Fruit fly (Drosophila melanogaster) whole organism, embryonic: ENCODE results near the gene Mkp3.

Experiments
- BEAF-32 ChIP-seq: fragments of 200-800 bp; sonication (Bioruptor generic); optimal IDR thresholded peaks from 3 replicates; lab custom pipeline; 2017; ENCODE audit warnings: missing biosample characterization, missing genetic modification characterization, mild to moderate bottlenecking, moderate library complexity, missing genetic modification reagents
- CG10543 ChIP-seq: fragments of 200-800 bp; sonication (Bioruptor generic); optimal IDR thresholded peaks from 3 replicates; lab custom pipeline; 2017; ENCODE audit warnings: missing biosample characterization, mild to moderate bottlenecking, missing genetic modification characterization, moderate library complexity
- CG11695 ChIP-seq: fragments of 200-800 bp; sonication (Bioruptor generic); IDR thresholded peaks from 3 replicates; pipeline ENCODE4 v1.3.6; 2022; ENCODE audit warnings: missing biosample characterization, missing genetic modification characterization
- CG13123 ChIP-seq: fragments of 200-800 bp; sonication (Bioruptor generic); optimal IDR thresholded peaks from 2 replicates; lab custom pipeline; 2016; ENCODE audit warnings: missing biosample characterization, missing genetic modification characterization
- CG13424 ChIP-seq: fragments of 200-800 bp; sonication (Bioruptor generic); optimal IDR thresholded peaks from 2 replicates; lab custom pipeline; 2019; ENCODE audit warnings: missing biosample characterization, mild to moderate bottlenecking, missing genetic modification characterization, moderate library complexity
- CG13624 ChIP-seq: fragments of 200-800 bp; sonication (Bioruptor generic); optimal IDR thresholded peaks from 2 replicates; lab custom pipeline; 2016; ENCODE audit warnings: missing biosample characterization, missing genetic modification characterization
- CG14710 ChIP-seq: fragments of 200-800 bp; sonication (Bioruptor generic); optimal IDR thresholded peaks from 3 replicates; lab custom pipeline; 2019; ENCODE audit warnings: missing biosample characterization, mild to moderate bottlenecking, missing genetic modification characterization, moderate library complexity
- CG1647 ChIP-seq: fragments of 200-800 bp; sonication (Bioruptor generic); optimal IDR thresholded peaks from 3 replicates; lab custom pipeline; 2016; ENCODE audit warnings: missing biosample characterization, missing genetic modification characterization
- CG17328 ChIP-seq: fragments of 200-800 bp; sonication (Bioruptor generic); IDR thresholded peaks from 2 replicates; pipeline ENCODE4 v1.3.6; 2022; ENCODE audit warnings: missing biosample characterization, missing genetic modification characterization
- CG18619 ChIP-seq: fragments of 200-800 bp; sonication (Bioruptor generic); optimal IDR thresholded peaks from 3 replicates; lab custom pipeline; 2017; ENCODE audit warnings: missing biosample characterization, mild to moderate bottlenecking, missing genetic modification characterization
- CG32532 ChIP-seq: fragments of 200-800 bp; sonication (Bioruptor generic); IDR thresholded peaks from 2 replicates; pipeline ENCODE4 v1.3.6; 2022; ENCODE audit warnings: missing biosample characterization, missing genetic modification characterization
- CG34224 ChIP-seq: fragments of 200-800 bp; sonication (Bioruptor generic); IDR thresholded peaks from 3 replicates; pipeline ENCODE4 v1.3.6; 2022; ENCODE audit warnings: missing biosample characterization, missing genetic modification characterization; ENCODE audit not compliant: partially characterized antibody
- CG34376 ChIP-seq: fragments of 200-800 bp; sonication (Bioruptor generic); optimal IDR thresholded peaks from 2 replicates; lab custom pipeline; 2018; ENCODE audit warnings: missing biosample characterization, mild to moderate bottlenecking, missing genetic modification characterization
- CG4617 ChIP-seq: fragments of 200-800 bp; sonication (Bioruptor generic); optimal IDR thresholded peaks from 3 replicates; lab custom pipeline; 2016; ENCODE audit warnings: missing biosample characterization, missing genetic modification characterization, borderline replicate concordance
- CG6272 ChIP-seq: fragments of 200-800 bp; sonication (Bioruptor generic); IDR thresholded peaks from 2 replicates; pipeline ENCODE4 v1.3.6; 2022; ENCODE audit warnings: missing biosample characterization, missing genetic modification characterization
- CG6813 ChIP-seq: fragments of 200-800 bp; sonication (Bioruptor generic); optimal IDR thresholded peaks from 2 replicates; lab custom pipeline; 2017; ENCODE audit warnings: missing biosample characterization, missing genetic modification characterization, mild to moderate bottlenecking, moderate library complexity, missing genetic modification reagents
- CG7987 ChIP-seq: fragments of 200-800 bp; sonication (Bioruptor generic); optimal IDR thresholded peaks from 2 replicates; lab custom pipeline; 2018; ENCODE audit warnings: missing biosample characterization, mild to moderate bottlenecking, missing genetic modification characterization, moderate library complexity
- CG9797 ChIP-seq: fragments of 200-800 bp; sonication (Bioruptor generic); optimal IDR thresholded peaks from 3 replicates; lab custom pipeline; 2018; ENCODE audit warnings: missing biosample characterization, mild to moderate bottlenecking, missing genetic modification characterization
- D19A ChIP-seq: fragments of 200-800 bp; optimal IDR thresholded peaks from 3 replicates; lab custom pipeline; 2019; ENCODE audit warnings: missing biosample characterization, mild to moderate bottlenecking, missing genetic modification characterization, moderate library complexity
- Deaf1 ChIP-seq: fragments of 200-800 bp; optimal IDR thresholded peaks from 3 replicates; lab custom pipeline; 2019; ENCODE audit warnings: missing biosample characterization, mild to moderate bottlenecking, missing genetic modification characterization, moderate library complexity
- Drgx ChIP-seq: fragments of 200-800 bp; sonication (Bioruptor generic); IDR thresholded peaks from 2 replicates; pipeline ENCODE4 v1.3.6; 2022; ENCODE audit warnings: missing biosample characterization, missing genetic modification characterization
- E2f2 ChIP-seq: fragments of 200-800 bp; sonication (Bioruptor generic); IDR thresholded peaks from 2 replicates; pipeline ENCODE4 v1.3.6; 2022; ENCODE audit warnings: missing biosample characterization, missing genetic modification characterization
- Eip74EF ChIP-seq, 2 experiments: fragments of 200-800 bp in 1 of 2; fragments of >200 bp in 1 of 2; sonication (Bioruptor generic) in 1 of 2; optimal IDR thresholded peaks; 2 replicates each; lab custom pipeline; 2017 to 2019; ENCODE audit warnings: missing biosample characterization in 2 of 2, missing genetic modification characterization in 2 of 2, mild to moderate bottlenecking in 1 of 2, moderate library complexity in 1 of 2
- NC2β ChIP-seq: fragments of 200-800 bp; sonication (Bioruptor generic); optimal IDR thresholded peaks from 2 replicates; lab custom pipeline; 2016; ENCODE audit warnings: missing biosample characterization, missing genetic modification characterization
- Rx ChIP-seq: fragments of 200-800 bp; sonication (Bioruptor generic); IDR thresholded peaks from 2 replicates; pipeline ENCODE4 v1.3.6; 2022; ENCODE audit warnings: missing biosample characterization, missing genetic modification characterization
- Ssrp ChIP-seq: fragments of 200-800 bp; sonication (Bioruptor generic); optimal IDR thresholded peaks from 2 replicates; lab custom pipeline; 2018; ENCODE audit warnings: missing biosample characterization, mild to moderate bottlenecking, missing genetic modification characterization, moderate library complexity
- Taf1 ChIP-seq: fragments of 200-800 bp; sonication (Bioruptor generic); IDR thresholded peaks from 2 replicates; pipeline ENCODE4 v1.3.6; 2022; ENCODE audit warnings: missing biosample characterization, missing genetic modification characterization
- Usf ChIP-seq: fragments of 200-800 bp; sonication (Bioruptor generic); optimal IDR thresholded peaks from 2 replicates; lab custom pipeline; 2017; ENCODE audit warnings: missing genotype, missing biosample characterization, missing genetic modification characterization
- amos ChIP-seq: fragments of 200-800 bp; sonication (Bioruptor generic); IDR thresholded peaks from 2 replicates; pipeline ENCODE4 v1.3.6; 2022; ENCODE audit warnings: missing biosample characterization, missing genetic modification characterization; ENCODE audit not compliant: partially characterized antibody
- danr ChIP-seq: fragments of 200-800 bp; sonication (Bioruptor generic); IDR thresholded peaks from 2 replicates; pipeline ENCODE4 v1.3.6; 2022; ENCODE audit warnings: missing biosample characterization, missing genetic modification characterization
- dimm ChIP-seq: fragments of 200-800 bp; sonication (Bioruptor generic); IDR thresholded peaks from 2 replicates; pipeline ENCODE4 v1.3.6; 2022; ENCODE audit warnings: missing biosample characterization, missing genetic modification characterization
- dysf ChIP-seq: fragments of 200-800 bp; sonication (Bioruptor generic); IDR thresholded peaks from 3 replicates; pipeline ENCODE4 v1.3.6; 2022; ENCODE audit warnings: missing biosample characterization, missing genetic modification characterization
- eve ChIP-seq, 2 experiments: fragments of >200 bp; optimal IDR thresholded peaks; 2 replicates each; lab custom pipeline; 2017; ENCODE audit warnings: missing biosample characterization in 2 of 2, missing genetic modification characterization in 2 of 2
- gfzf ChIP-seq: fragments of 200-800 bp; sonication (Bioruptor generic); optimal IDR thresholded peaks from 2 replicates; lab custom pipeline; 2016; ENCODE audit warnings: missing biosample characterization, mild to moderate bottlenecking, missing genetic modification characterization, moderate library complexity
- hbn ChIP-seq: fragments of 200-800 bp; sonication (Bioruptor generic); IDR thresholded peaks from 2 replicates; pipeline ENCODE4 v1.3.6; 2022; ENCODE audit warnings: missing biosample characterization, missing genetic modification characterization; ENCODE audit not compliant: partially characterized antibody
- ken ChIP-seq: fragments of 200-800 bp; sonication (Bioruptor generic); IDR thresholded peaks from 3 replicates; pipeline ENCODE4 v1.3.6; 2022; ENCODE audit warnings: missing biosample characterization, missing genetic modification characterization
- mam ChIP-seq: fragments of 200-800 bp; sonication (Bioruptor generic); optimal IDR thresholded peaks from 3 replicates; lab custom pipeline; 2016; ENCODE audit warnings: missing biosample characterization, missing genetic modification characterization
- pfk ChIP-seq: fragments of 200-800 bp; sonication (Bioruptor generic); optimal IDR thresholded peaks from 2 replicates; lab custom pipeline; 2018; ENCODE audit warnings: missing biosample characterization, mild to moderate bottlenecking, missing genetic modification characterization, moderate library complexity
- pho ChIP-seq: fragments of 200-800 bp; sonication (Bioruptor generic); optimal IDR thresholded peaks from 2 replicates; lab custom pipeline; 2016; ENCODE audit warnings: missing biosample characterization, missing genetic modification characterization
- pzg ChIP-seq: fragments of 200-800 bp; sonication (Bioruptor generic); optimal IDR thresholded peaks from 3 replicates; lab custom pipeline; 2018; ENCODE audit warnings: missing biosample characterization, mild to moderate bottlenecking, missing genetic modification characterization, moderate library complexity
- ranshi ChIP-seq: fragments of 200-800 bp; sonication (Bioruptor generic); IDR thresholded peaks from 2 replicates; pipeline ENCODE4 v1.3.6; 2022; ENCODE audit warnings: missing biosample characterization, missing genetic modification characterization
- ro ChIP-seq: fragments of 200-800 bp; sonication (Bioruptor generic); IDR thresholded peaks from 2 replicates; pipeline ENCODE4 v1.3.6; 2022; ENCODE audit warnings: missing biosample characterization, missing genetic modification characterization
- salm ChIP-seq: fragments of 200-800 bp; sonication (Bioruptor generic); optimal IDR thresholded peaks from 2 replicates; lab custom pipeline; 2018; ENCODE audit warnings: missing biosample characterization, mild to moderate bottlenecking, missing genetic modification characterization
- schlank ChIP-seq: fragments of 200-800 bp; sonication (Bioruptor generic); optimal IDR thresholded peaks from 2 replicates; lab custom pipeline; 2018; ENCODE audit warnings: missing biosample characterization, mild to moderate bottlenecking, missing genetic modification characterization
- sisA ChIP-seq: fragments of 200-800 bp; sonication (Bioruptor generic); IDR thresholded peaks from 2 replicates; pipeline ENCODE4 v1.3.6; 2022; ENCODE audit warnings: missing biosample characterization, missing genetic modification characterization
- sr ChIP-seq: fragments of 200-800 bp; sonication (Bioruptor generic); IDR thresholded peaks from 3 replicates; pipeline ENCODE4 v1.3.6; 2022; ENCODE audit warnings: missing biosample characterization, missing genetic modification characterization
- tna ChIP-seq: fragments of 200-800 bp; sonication (Bioruptor generic); IDR thresholded peaks from 2 replicates; pipeline ENCODE4 v1.3.6; 2022; ENCODE audit warnings: missing biosample characterization, missing genetic modification characterization; ENCODE audit not compliant: partially characterized antibody
- unpg ChIP-seq: fragments of 200-800 bp; sonication (Bioruptor generic); optimal IDR thresholded peaks from 3 replicates; lab custom pipeline; 2018; ENCODE audit warnings: missing biosample characterization, mild to moderate bottlenecking, missing genetic modification characterization, moderate library complexity
- zf30C ChIP-seq: fragments of 200-800 bp; sonication (Bioruptor generic); optimal IDR thresholded peaks from 3 replicates; lab custom pipeline; 2018; ENCODE audit warnings: missing biosample characterization, mild to moderate bottlenecking, missing genetic modification characterization

The Mkp3 gene

DNA sequence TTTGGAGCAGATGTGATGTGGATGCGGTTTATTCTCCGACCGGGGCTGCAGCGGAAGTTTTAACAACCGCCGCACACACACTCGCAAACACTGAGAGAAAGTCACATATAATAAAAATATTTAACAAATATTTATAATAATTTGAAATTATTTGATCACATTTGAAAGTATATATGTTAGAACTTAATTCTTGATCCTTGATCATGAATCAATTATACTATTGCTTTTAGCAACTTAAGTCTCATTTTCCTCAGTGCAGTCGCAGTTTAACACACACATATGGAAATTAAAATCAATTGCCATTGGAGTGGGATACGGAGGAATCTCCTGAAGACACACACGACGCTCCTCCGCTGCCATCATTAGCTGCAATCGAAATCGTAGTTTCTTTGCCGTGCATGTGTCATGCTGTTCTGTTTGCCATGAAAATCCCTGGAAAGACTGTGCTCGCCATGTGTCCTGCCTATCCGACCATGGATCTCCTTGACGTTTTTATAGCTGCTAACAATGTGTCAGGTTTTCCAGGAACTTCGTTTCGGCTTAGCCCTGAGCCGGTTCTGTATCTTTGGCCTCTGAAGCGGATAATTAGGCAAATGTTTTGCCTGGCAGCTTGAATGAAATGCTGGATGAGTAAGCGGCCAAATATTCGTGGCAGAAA lies 52.9 kb downstream of the Mkp3 start (continued):
- TF ChIP-seq dimm (GFP tag; lab: Robert Waterston, UW) = 0 out of 2 replicates have a peak, but pooled peaks have one; percentile 26
- TF ChIP-seq Drgx (GFP tag; lab: Robert Waterston, UW) = peak; percentile 41
- peak; percentile 7 for TF ChIP-seq CG10543 (GFP tag; lab: Kevin White, UChicago)
- no peak for TF ChIP-seq schlank (tag; lab: Kevin White, UChicago)
- no peak for TF ChIP-seq pho
- 0 out of 3 replicates have a peak, but pooled peaks have one; percentile 37 for TF ChIP-seq CG11695 (GFP tag; lab: Robert Waterston, UW)
- TF ChIP-seq danr (GFP tag; lab: Robert Waterston, UW) = 0 out of 2 replicates have a peak, but pooled peaks have one; percentile 10
- TF ChIP-seq pzg (GFP tag; lab: Kevin White, UChicago) = no peak
- peak; percentile 18 for TF ChIP-seq CG4617 (GFP tag; lab: Kevin White, UChicago)
- TF ChIP-seq unpg = peak; percentile 74
- TF ChIP-seq CG34224 = no peak
- peak in 1 of 2 experiments; percentile 31 for TF ChIP-seq Eip74EF (GFP tag; optimal IDR thresholded peaks at IDR 0.05; lab: Kevin White, UChicago)
- TF ChIP-seq BEAF-32 (GFP tag; lab: Kevin White, UChicago) = no peak
- TF ChIP-seq zf30C (GFP tag; lab: Kevin White, UChicago) = peak; percentile 93
- no peak for TF ChIP-seq amos (GFP tag; lab: Robert Waterston, UW)
- no peak for TF ChIP-seq CG7987 (GFP tag; lab: Kevin White, UChicago)
- TF ChIP-seq salm = no peak
- TF ChIP-seq Usf (GFP tag; lab: Kevin White, UChicago) = peak; percentile 40
- no peak for TF ChIP-seq CG1647
- TF ChIP-seq Deaf1 (tag; lab: Kevin White, UChicago) = peak; percentile 42
- TF ChIP-seq CG17328 (GFP tag; lab: Robert Waterston, UW) = peak; percentile 87
- TF ChIP-seq Rx = 0 out of 2 replicates have a peak, but pooled peaks have one; percentile 43
- peak; percentile 51; the same call in 1 of the 3 replicates for TF ChIP-seq dysf (GFP tag; lab: Robert Waterston, UW)
- no peak for TF ChIP-seq NC2β (GFP tag; lab: Kevin White, UChicago)
- TF ChIP-seq CG13624 (GFP tag; lab: Kevin White, UChicago) = no peak
- TF ChIP-seq pfk (GFP tag; lab: Kevin White, UChicago) = no peak
- peak; percentile 58; the same call in 1 of the 3 replicates for TF ChIP-seq ken (GFP tag; lab: Robert Waterston, UW)
- TF ChIP-seq Ssrp (tag; lab: Kevin White, UChicago) = peak; percentile 81
- no peak for TF ChIP-seq mam (GFP tag; lab: Kevin White, UChicago)
- peak; percentile 53; the same call in 1 of the 2 replicates for TF ChIP-seq E2f2 (GFP tag; lab: Robert Waterston, UW)
- no peak for TF ChIP-seq CG34376
- peak; percentile 76 for TF ChIP-seq CG13424
- TF ChIP-seq CG9797 (GFP tag; lab: Kevin White, UChicago) = peak; percentile 20
- TF ChIP-seq CG13123 = peak; percentile 47
- TF ChIP-seq CG18619 = peak; percentile 51
- no peak for TF ChIP-seq gfzf
- TF ChIP-seq hbn (GFP tag; lab: Robert Waterston, UW) = no peak
- no peak for TF ChIP-seq tna (GFP tag; lab: Robert Waterston, UW)
- peak; percentile 40; the same call in 1 of the 2 replicates for TF ChIP-seq CG6272
- peak; percentile 65 for TF ChIP-seq CG6813
- TF ChIP-seq sisA = peak; percentile 68
- TF ChIP-seq CG14710 = peak; percentile 90
- no peak for TF ChIP-seq ro (GFP tag; lab: Robert Waterston, UW)
- TF ChIP-seq Taf1 (GFP tag; lab: Robert Waterston, UW) = no peak
- TF ChIP-seq CG32532 (GFP tag; lab: Robert Waterston, UW) = no peak
- TF ChIP-seq eve (GFP tag; optimal IDR thresholded peaks at IDR 0.05; lab: Kevin White, UChicago) = no peak
- TF ChIP-seq ranshi = peak; percentile 73
- peak; percentile 83 for TF ChIP-seq D19A (tag; lab: Kevin White, UChicago)
- no peak for TF ChIP-seq sr (GFP tag; lab: Robert Waterston, UW)
